Fruit fly (Drosophila melanogaster) whole organism, embryonic: ENCODE measurements around the gene CG12012.

ENCODE experiments used
- Aef1 ChIP-seq: fragments of 200-800 bp; sonication (Bioruptor generic); IDR thresholded peaks from 3 replicates; pipeline ENCODE4 v1.3.6; 2022; ENCODE audit warnings: missing biosample characterization, missing genetic modification characterization
- B-H2 ChIP-seq: fragments of 200-800 bp; sonication (Bioruptor generic); optimal IDR thresholded peaks from 2 replicates; lab custom pipeline; 2018; ENCODE audit warnings: missing biosample characterization, mild to moderate bottlenecking, missing genetic modification characterization
- Blimp-1 ChIP-seq: fragments of 200-800 bp; sonication (Bioruptor generic); optimal IDR thresholded peaks from 3 replicates; lab custom pipeline; 2018; ENCODE audit warnings: missing biosample characterization, missing genetic modification characterization, mild to moderate bottlenecking, moderate library complexity, missing genetic modification reagents
- CG10654 ChIP-seq: fragments of 200-800 bp; sonication (Bioruptor generic); optimal IDR thresholded peaks from 2 replicates; lab custom pipeline; 2016; ENCODE audit warnings: missing biosample characterization, missing genetic modification characterization
- CG10959 ChIP-seq: fragments of 200-800 bp; sonication (Bioruptor generic); IDR thresholded peaks from 2 replicates; pipeline ENCODE4 v1.3.6; 2022; ENCODE audit warnings: missing biosample characterization, missing genetic modification characterization
- CG11247 ChIP-seq: fragments of 200-800 bp; sonication (Bioruptor generic); IDR thresholded peaks from 2 replicates; pipeline ENCODE4 v1.3.6; 2022; ENCODE audit warnings: missing biosample characterization, missing genetic modification characterization
- CG11504 ChIP-seq: fragments of 200-800 bp; sonication (Bioruptor generic); optimal IDR thresholded peaks from 3 replicates; lab custom pipeline; 2019; ENCODE audit warnings: missing biosample characterization, mild to moderate bottlenecking, missing genetic modification characterization, moderate library complexity
- CG12236 ChIP-seq: fragments of 200-800 bp; sonication (Bioruptor generic); optimal IDR thresholded peaks from 2 replicates; lab custom pipeline; 2016; ENCODE audit warnings: missing biosample characterization, missing genetic modification characterization
- CG12769 ChIP-seq: fragments of 200-800 bp; sonication (Bioruptor generic); optimal IDR thresholded peaks from 2 replicates; lab custom pipeline; 2019; ENCODE audit warnings: missing biosample characterization, mild to moderate bottlenecking, missing genetic modification characterization, moderate library complexity
- CG13287 ChIP-seq: fragments of 200-800 bp; sonication (Bioruptor generic); IDR thresholded peaks from 2 replicates; pipeline ENCODE4 v1.3.6; 2022; ENCODE audit warnings: missing biosample characterization, missing genetic modification characterization; ENCODE audit not compliant: partially characterized antibody
- CG14014 ChIP-seq: fragments of 200-800 bp; sonication (Bioruptor generic); IDR thresholded peaks from 2 replicates; pipeline ENCODE4 v1.3.6; 2022; ENCODE audit warnings: missing biosample characterization, missing genetic modification characterization
- CG16815 ChIP-seq: fragments of 200-800 bp; sonication (Bioruptor generic); optimal IDR thresholded peaks from 3 replicates; lab custom pipeline; 2017; ENCODE audit warnings: missing biosample characterization, mild to moderate bottlenecking, missing genetic modification characterization
- CG17186 ChIP-seq: fragments of 200-800 bp; sonication (Bioruptor generic); optimal IDR thresholded peaks from 3 replicates; lab custom pipeline; 2017; ENCODE audit warnings: missing biosample characterization, missing genetic modification reagents, missing genetic modification characterization
- CG17912 ChIP-seq: fragments of 200-800 bp; sonication (Bioruptor generic); optimal IDR thresholded peaks from 2 replicates; lab custom pipeline; 2018; ENCODE audit warnings: missing biosample characterization, mild to moderate bottlenecking, missing genetic modification characterization
- CG2116 ChIP-seq: fragments of 200-800 bp; sonication (Bioruptor generic); optimal IDR thresholded peaks from 3 replicates; lab custom pipeline; 2018; ENCODE audit warnings: missing biosample characterization, mild to moderate bottlenecking, missing genetic modification characterization
- CG3065 ChIP-seq: fragments of 200-800 bp; sonication (Bioruptor generic); optimal IDR thresholded peaks from 2 replicates; lab custom pipeline; 2016; ENCODE audit warnings: missing biosample characterization, missing genetic modification characterization
- CG3726 ChIP-seq: fragments of 200-800 bp; sonication (Bioruptor generic); IDR thresholded peaks from 3 replicates; pipeline ENCODE4, ENCODE4 v1.3.6; 2022; ENCODE audit warnings: missing biosample characterization, missing genetic modification characterization
- CG4282 ChIP-seq: fragments of 200-800 bp; sonication (Bioruptor generic); optimal IDR thresholded peaks from 2 replicates; lab custom pipeline; 2016; ENCODE audit warnings: missing biosample characterization, missing genetic modification characterization
- CG6791 ChIP-seq: fragments of 200-800 bp; sonication (Bioruptor generic); IDR thresholded peaks from 3 replicates; pipeline ENCODE4 v1.3.6; 2022; ENCODE audit warnings: missing biosample characterization, missing genetic modification characterization; ENCODE audit not compliant: partially characterized antibody
- CG8924 ChIP-seq: fragments of 200-800 bp; optimal IDR thresholded peaks from 3 replicates; lab custom pipeline; 2019; ENCODE audit warnings: missing biosample characterization, mild to moderate bottlenecking, missing genetic modification characterization, moderate library complexity
- CG9609 ChIP-seq: fragments of 200-800 bp; sonication (Bioruptor generic); optimal IDR thresholded peaks from 3 replicates; lab custom pipeline; 2016; ENCODE audit warnings: missing biosample characterization, missing genetic modification characterization
- CG9932 ChIP-seq: fragments of 200-800 bp; sonication (Bioruptor generic); IDR thresholded peaks from 2 replicates; pipeline ENCODE4 v1.3.6; 2022; ENCODE audit warnings: missing biosample characterization, missing genetic modification characterization
- CrebB ChIP-seq: fragments of 200-800 bp; sonication (Bioruptor generic); optimal IDR thresholded peaks from 3 replicates; lab custom pipeline; 2018; ENCODE audit warnings: missing biosample characterization, mild to moderate bottlenecking, missing genetic modification characterization
- Elba2 ChIP-seq: fragments of 200-800 bp; sonication (Bioruptor generic); optimal IDR thresholded peaks from 3 replicates; lab custom pipeline; 2016; ENCODE audit warnings: missing biosample characterization, missing genetic modification characterization
- MBD-R2 ChIP-seq: fragments of 200-800 bp; sonication (Bioruptor generic); IDR thresholded peaks from 2 replicates; pipeline ENCODE4 v1.3.6; 2022; ENCODE audit warnings: missing biosample characterization, missing genetic modification characterization
- MTF-1 ChIP-seq: fragments of 200-800 bp; sonication (Bioruptor generic); optimal IDR thresholded peaks from 2 replicates; lab custom pipeline; 2018; ENCODE audit warnings: missing biosample characterization, mild to moderate bottlenecking, missing genetic modification characterization, borderline replicate concordance
- Optix ChIP-seq: fragments of 200-800 bp; sonication (Bioruptor generic); IDR thresholded peaks from 3 replicates; pipeline ENCODE4 v1.3.6; 2022; ENCODE audit warnings: missing biosample characterization, missing genetic modification characterization
- PHDP ChIP-seq: fragments of 200-800 bp; sonication (Bioruptor generic); optimal IDR thresholded peaks from 3 replicates; lab custom pipeline; 2018; ENCODE audit warnings: missing biosample characterization, mild to moderate bottlenecking, missing genetic modification characterization, moderate library complexity
- Side ChIP-seq: fragments of 200-800 bp; sonication (Bioruptor generic); optimal IDR thresholded peaks from 2 replicates; lab custom pipeline; 2016; ENCODE audit warnings: missing biosample characterization, missing genetic modification characterization
- Spps ChIP-seq: fragments of 200-800 bp; sonication (Bioruptor generic); optimal IDR thresholded peaks from 2 replicates; lab custom pipeline; 2018; ENCODE audit warnings: missing biosample characterization, mild to moderate bottlenecking, missing genetic modification characterization
- Vsx1 ChIP-seq: fragments of 200-800 bp; sonication (Bioruptor generic); optimal IDR thresholded peaks from 2 replicates; lab custom pipeline; 2017; ENCODE audit warnings: missing biosample characterization, mild to moderate bottlenecking, missing genetic modification characterization, missing genetic modification reagents
- ab ChIP-seq: fragments of 200-800 bp; sonication (Bioruptor generic); optimal IDR thresholded peaks from 2 replicates; lab custom pipeline; 2016; ENCODE audit warnings: missing biosample characterization, missing genetic modification characterization
- cad ChIP-seq: fragments of >200 bp; optimal IDR thresholded peaks from 2 replicates; lab custom pipeline; 2017; ENCODE audit warnings: missing biosample characterization, missing genetic modification characterization
- cato ChIP-seq: fragments of 200-800 bp; sonication (Bioruptor generic); optimal IDR thresholded peaks from 2 replicates; lab custom pipeline; 2016; ENCODE audit warnings: missing biosample characterization, missing genetic modification characterization, borderline replicate concordance
- gt ChIP-seq: fragments of 200-800 bp; sonication (Bioruptor generic); IDR thresholded peaks from 2 replicates; pipeline ENCODE4 v1.3.6; 2022; ENCODE audit warnings: missing biosample characterization, missing genetic modification characterization
- ham ChIP-seq: fragments of 200-800 bp; sonication (Bioruptor generic); IDR thresholded peaks from 2 replicates; pipeline ENCODE4 v1.3.6; 2022; ENCODE audit warnings: missing biosample characterization, missing genetic modification characterization
- kay ChIP-seq: fragments of 200-800 bp; sonication (Bioruptor generic); optimal IDR thresholded peaks from 2 replicates; lab custom pipeline; 2016; ENCODE audit warnings: missing biosample characterization, missing genetic modification characterization
- nmo ChIP-seq: fragments of 200-800 bp; sonication (Bioruptor generic); optimal IDR thresholded peaks from 2 replicates; lab custom pipeline; 2018; ENCODE audit warnings: missing biosample characterization, mild to moderate bottlenecking, missing genetic modification characterization, moderate library complexity
- pan ChIP-seq, 4 experiments: fragments of >200 bp in 3 of 4; fragments of 200-800 bp in 1 of 4; sonication (Bioruptor generic) in 1 of 4; optimal IDR thresholded peaks in 3 of 4; IDR thresholded peaks in 1 of 4; 2 replicates each; pipeline versions ENCODE4 v1.3.6 to Lab custom; 2017 to 2022; ENCODE audit warnings: missing biosample characterization in 2 of 4, missing genetic modification characterization in 2 of 4, mixed read lengths in 1 of 4
- pita ChIP-seq: fragments of 200-800 bp; sonication (Bioruptor generic); optimal IDR thresholded peaks from 2 replicates; lab custom pipeline; 2017; ENCODE audit warnings: missing biosample characterization, mild to moderate bottlenecking, missing genetic modification characterization
- rib ChIP-seq: fragments of 200-800 bp; sonication (Bioruptor generic); IDR thresholded peaks from 2 replicates; pipeline ENCODE4 v1.3.6; 2022; ENCODE audit warnings: missing biosample characterization, missing genetic modification characterization
- row ChIP-seq: fragments of 200-800 bp; sonication (Bioruptor generic); IDR thresholded peaks from 3 replicates; pipeline ENCODE4 v1.3.6; 2022; ENCODE audit warnings: missing biosample characterization, missing genetic modification characterization
- sc ChIP-seq, 3 experiments: fragments of >200 bp in 2 of 3; fragments of 200-800 bp in 1 of 3; sonication (Bioruptor generic) in 1 of 3; optimal IDR thresholded peaks; 2 replicates in 2 of 3; 3 replicates in 1 of 3; lab custom pipeline; 2017; ENCODE audit warnings: mild to moderate bottlenecking in 1 of 3, missing biosample characterization in 1 of 3, missing genetic modification characterization in 1 of 3, missing genetic modification reagents in 1 of 3
- scrt ChIP-seq: fragments of 200-800 bp; sonication (Bioruptor generic); optimal IDR thresholded peaks from 2 replicates; lab custom pipeline; 2018; ENCODE audit warnings: missing biosample characterization, mild to moderate bottlenecking, missing genetic modification characterization, moderate library complexity
- slbo ChIP-seq: fragments of 200-800 bp; sonication (Bioruptor generic); IDR thresholded peaks from 2 replicates; pipeline ENCODE4 v1.3.6; 2022; ENCODE audit warnings: missing biosample characterization, missing genetic modification characterization
- tin ChIP-seq: fragments of 200-800 bp; sonication (Bioruptor generic); optimal IDR thresholded peaks from 3 replicates; lab custom pipeline; 2016; ENCODE audit warnings: missing biosample characterization, missing genetic modification characterization
- trem ChIP-seq: fragments of 200-800 bp; optimal IDR thresholded peaks from 3 replicates; lab custom pipeline; 2019; ENCODE audit warnings: missing biosample characterization, mild to moderate bottlenecking, missing genetic modification characterization, moderate library complexity
- z ChIP-seq: fragments of 200-800 bp; sonication (Bioruptor generic); IDR thresholded peaks from 3 replicates; pipeline ENCODE4 v1.3.6; 2022; ENCODE audit warnings: missing biosample characterization, missing genetic modification characterization
- zen2 ChIP-seq: fragments of 200-800 bp; sonication (Bioruptor generic); IDR thresholded peaks from 3 replicates; pipeline ENCODE4 v1.3.6; 2022; ENCODE audit warnings: missing biosample characterization, missing genetic modification characterization; ENCODE audit not compliant: partially characterized antibody

Gene CG12012

dm6 chr3L:3396056-3396455 is 19.5 kb downstream of the CG12012 start (continued):
- TF ChIP-seq Elba2 = no peak
- no peak for TF ChIP-seq CG9932
- TF ChIP-seq nmo (GFP tag; lab: Kevin White, UChicago) = peak; percentile 96
- peak; percentile 26; the same call in 1 of the 2 replicates for TF ChIP-seq slbo (GFP tag; lab: Robert Waterston, UW)
- peak; percentile 57; the same call in 1 of the 2 replicates for TF ChIP-seq CG11247
- no peak for TF ChIP-seq B-H2 (GFP tag; lab: Kevin White, UChicago)
- TF ChIP-seq MBD-R2 (GFP tag; lab: Robert Waterston, UW) = no peak
- TF ChIP-seq gt (GFP tag; lab: Robert Waterston, UW) = peak; percentile 63; the same call in 1 of the 2 replicates
- peak; percentile 85 for TF ChIP-seq PHDP (tag; lab: Kevin White, UChicago)
- peak; percentile 70 for TF ChIP-seq cato
- peak; percentile 71 for TF ChIP-seq Vsx1 (GFP tag; lab: Kevin White, UChicago)
- TF ChIP-seq CG10654 (GFP tag; lab: Kevin White, UChicago) = peak; percentile 86
- TF ChIP-seq pan (optimal IDR thresholded peaks at IDR 0.05; lab: Kevin White, UChicago) = no peak
- peak in 1 of 2 experiments; percentile 70 for TF ChIP-seq pan (GFP tag; optimal IDR thresholded peaks at IDR 0.05 in 1 of 2, IDR thresholded peaks at IDR 0.05 in 1 of 2)
- no peak for TF ChIP-seq CG4282 (GFP tag; lab: Kevin White, UChicago)
- peak; percentile 65 for TF ChIP-seq CG17186 (GFP tag; lab: Kevin White, UChicago)
- TF ChIP-seq MTF-1 (GFP tag; lab: Kevin White, UChicago) = peak; percentile 71
- TF ChIP-seq CG17912 (GFP tag; lab: Kevin White, UChicago) = no peak
- peak; percentile 89 for TF ChIP-seq CG11504 (tag; lab: Kevin White, UChicago)
- TF ChIP-seq pita = no peak
- no peak for TF ChIP-seq cad
- no peak for TF ChIP-seq sc (optimal IDR thresholded peaks at IDR 0.05; lab: Kevin White, UChicago)
- peak; percentile 93 for TF ChIP-seq sc (GFP tag; optimal IDR thresholded peaks at IDR 0.05; lab: Kevin White, UChicago)
- TF ChIP-seq CG3065 (GFP tag; lab: Kevin White, UChicago) = peak; percentile 67
- TF ChIP-seq Spps (tag; lab: Kevin White, UChicago) = peak; percentile 96
- peak; percentile 65 for TF ChIP-seq CrebB (tag; lab: Kevin White, UChicago)
- TF ChIP-seq scrt (GFP tag; lab: Kevin White, UChicago) = peak; percentile 62
- TF ChIP-seq CG10959 = peak; percentile 90
- TF ChIP-seq CG3726 (GFP tag; lab: Robert Waterston, UW) = peak; percentile 27; the same call in 1 of the 3 replicates
- peak; percentile 93 for TF ChIP-seq CG8924 (tag; lab: Kevin White, UChicago)
- TF ChIP-seq CG16815 (GFP tag; lab: Kevin White, UChicago) = peak; percentile 85
- 0 out of 3 replicates have a peak, but pooled peaks have one; percentile 35 for TF ChIP-seq z
- TF ChIP-seq Optix (GFP tag; lab: Robert Waterston, UW) = peak; percentile 80; the same call in 2 of the 3 replicates
- no peak for TF ChIP-seq rib
- peak; percentile 70 for TF ChIP-seq CG12236
- no peak for TF ChIP-seq zen2 (GFP tag; lab: Robert Waterston, UW)
- TF ChIP-seq Side (GFP tag; lab: Kevin White, UChicago) = peak; percentile 79
- peak; percentile 69 for TF ChIP-seq kay (GFP tag; lab: Kevin White, UChicago)
- TF ChIP-seq Aef1 (GFP tag; lab: Robert Waterston, UW) = 0 out of 3 replicates have a peak, but pooled peaks have one; percentile 28
- TF ChIP-seq CG2116 (GFP tag; lab: Kevin White, UChicago) = peak; percentile 64
- peak; percentile 88 for TF ChIP-seq tin
- peak; percentile 85 for TF ChIP-seq row (GFP tag; lab: Robert Waterston, UW)
- TF ChIP-seq CG9609 = peak; percentile 62
- no peak for TF ChIP-seq CG12769 (tag; lab: Kevin White, UChicago)
- peak; percentile 94 for TF ChIP-seq trem (tag; lab: Kevin White, UChicago)
- TF ChIP-seq CG14014 = peak; percentile 47; the same call in 1 of the 2 replicates
- peak; percentile 32 for TF ChIP-seq ab
- TF ChIP-seq CG6791 (GFP tag; lab: Robert Waterston, UW) = no peak
- no peak for TF ChIP-seq CG13287 (GFP tag; lab: Robert Waterston, UW)
- TF ChIP-seq Blimp-1 = peak; percentile 97
- no peak for TF ChIP-seq ham
